Worm (Caenorhabditis elegans) whole organism, young adult: Measurements from ENCODE around the gene C06E4.5.

Experiments
- ceh-27 ChIP-seq: fragments of 200-800 bp; sonication (Bioruptor generic); optimal IDR thresholded peaks from 2 replicates; lab custom pipeline; 2018; ENCODE audit warnings: mild to moderate bottlenecking, missing genetic modification characterization, moderate library complexity, missing compliant biosample characterization
- lin-35 ChIP-seq, 3 experiments: fragments of 150-350 bp in 2 of 3; sonication (generic microtip) in 1 of 3; optimal IDR thresholded peaks; 2 replicates each; lab custom pipeline; 2014 to 2018; ENCODE audit warnings: missing biosample characterization in 3 of 3, missing genetic modification characterization in 3 of 3, missing genetic modification reagents in 3 of 3

- TF ChIP-seq ceh-27 (GFP tag; lab: Kevin White, UChicago) (no peak), lin-35 (GFP tag; optimal IDR thresholded peaks at IDR 0.05; lab: Kevin White, UChicago) (no peak)
Observed at ce11 chrIV:7285839-7286238, 31.0 kb downstream of the C06E4.5 start, which contains the start of gene C06E4.8.
